Fruit fly (Drosophila melanogaster) whole organism, embryonic: ENCODE measurements around the gene CG11560.

Experiments
- Abd-B ChIP-seq: fragments of 200-800 bp; sonication (Bioruptor generic); optimal IDR thresholded peaks from 2 replicates; lab custom pipeline; 2018; ENCODE audit warnings: missing biosample characterization, mild to moderate bottlenecking, missing genetic modification characterization, moderate library complexity
- Ada2b ChIP-seq: fragments of 200-800 bp; sonication (Bioruptor generic); IDR thresholded peaks from 2 replicates; pipeline ENCODE4 v1.3.6; 2022; ENCODE audit warnings: missing biosample characterization, missing genetic modification characterization
- Atf3 ChIP-seq: fragments of 200-800 bp; sonication (Bioruptor generic); optimal IDR thresholded peaks from 3 replicates; lab custom pipeline; 2016; ENCODE audit warnings: missing biosample characterization, missing genetic modification characterization
- CG10274 ChIP-seq: fragments of 200-800 bp; sonication (Bioruptor generic); optimal IDR thresholded peaks from 3 replicates; lab custom pipeline; 2017; ENCODE audit warnings: missing biosample characterization, mild to moderate bottlenecking, missing genetic modification characterization
- CG10431 ChIP-seq: fragments of 200-800 bp; sonication (Bioruptor generic); optimal IDR thresholded peaks from 3 replicates; lab custom pipeline; 2018; ENCODE audit warnings: missing biosample characterization, mild to moderate bottlenecking, missing genetic modification characterization
- CG10979 ChIP-seq: fragments of 200-800 bp; sonication (Bioruptor generic); optimal IDR thresholded peaks from 2 replicates; lab custom pipeline; 2018; ENCODE audit warnings: missing biosample characterization, mild to moderate bottlenecking, missing genetic modification characterization, moderate library complexity
- CG11398 ChIP-seq: fragments of 200-800 bp; sonication (Bioruptor generic); optimal IDR thresholded peaks from 2 replicates; lab custom pipeline; 2016; ENCODE audit warnings: missing biosample characterization, missing genetic modification characterization
- CG12104 ChIP-seq: fragments of 200-800 bp; sonication (Bioruptor generic); optimal IDR thresholded peaks from 3 replicates; lab custom pipeline; 2016; ENCODE audit warnings: missing biosample characterization, missing genetic modification characterization
- CG12659 ChIP-seq: fragments of 200-800 bp; sonication (Bioruptor generic); optimal IDR thresholded peaks from 3 replicates; lab custom pipeline; 2017; ENCODE audit warnings: mild to moderate bottlenecking, missing biosample characterization, missing genetic modification reagents, missing genetic modification characterization
- CG1647 ChIP-seq: fragments of 200-800 bp; sonication (Bioruptor generic); optimal IDR thresholded peaks from 3 replicates; lab custom pipeline; 2016; ENCODE audit warnings: missing biosample characterization, missing genetic modification characterization
- CG17328 ChIP-seq: fragments of 200-800 bp; sonication (Bioruptor generic); IDR thresholded peaks from 2 replicates; pipeline ENCODE4 v1.3.6; 2022; ENCODE audit warnings: missing biosample characterization, missing genetic modification characterization
- CG17359 ChIP-seq: fragments of 200-800 bp; sonication (Bioruptor generic); optimal IDR thresholded peaks from 3 replicates; lab custom pipeline; 2018; ENCODE audit warnings: missing biosample characterization, mild to moderate bottlenecking, missing genetic modification characterization, moderate library complexity
- CG1792 ChIP-seq: fragments of 200-800 bp; sonication (Bioruptor generic); optimal IDR thresholded peaks from 2 replicates; lab custom pipeline; 2016; ENCODE audit warnings: missing biosample characterization, missing genetic modification characterization
- CG18599 ChIP-seq: fragments of 200-800 bp; sonication (Bioruptor generic); optimal IDR thresholded peaks from 3 replicates; lab custom pipeline; 2017; ENCODE audit warnings: missing biosample characterization, missing genetic modification characterization, mild to moderate bottlenecking, moderate library complexity, missing genetic modification reagents
- CG18764 ChIP-seq: fragments of 200-800 bp; sonication (Bioruptor generic); optimal IDR thresholded peaks from 3 replicates; lab custom pipeline; 2016; ENCODE audit warnings: missing biosample characterization, missing genetic modification characterization
- CG34376 ChIP-seq: fragments of 200-800 bp; sonication (Bioruptor generic); optimal IDR thresholded peaks from 2 replicates; lab custom pipeline; 2018; ENCODE audit warnings: missing biosample characterization, mild to moderate bottlenecking, missing genetic modification characterization
- CG34422 ChIP-seq: fragments of 200-800 bp; sonication (Bioruptor generic); IDR thresholded peaks from 3 replicates; pipeline ENCODE4 v1.3.6; 2022; ENCODE audit warnings: missing biosample characterization, missing genetic modification characterization
- CG7556 ChIP-seq: fragments of 200-800 bp; sonication (Bioruptor generic); optimal IDR thresholded peaks from 2 replicates; lab custom pipeline; 2017; ENCODE audit warnings: missing biosample characterization, mild to moderate bottlenecking, missing genetic modification characterization
- Chrac-16 ChIP-seq: fragments of 200-800 bp; sonication (Bioruptor generic); optimal IDR thresholded peaks from 3 replicates; lab custom pipeline; 2016; ENCODE audit warnings: missing biosample characterization, missing genetic modification characterization
- D19A ChIP-seq: fragments of 200-800 bp; optimal IDR thresholded peaks from 3 replicates; lab custom pipeline; 2019; ENCODE audit warnings: missing biosample characterization, mild to moderate bottlenecking, missing genetic modification characterization, moderate library complexity
- Deaf1 ChIP-seq: fragments of 200-800 bp; optimal IDR thresholded peaks from 3 replicates; lab custom pipeline; 2019; ENCODE audit warnings: missing biosample characterization, mild to moderate bottlenecking, missing genetic modification characterization, moderate library complexity
- Elba2 ChIP-seq: fragments of 200-800 bp; sonication (Bioruptor generic); optimal IDR thresholded peaks from 3 replicates; lab custom pipeline; 2016; ENCODE audit warnings: missing biosample characterization, missing genetic modification characterization
- Ets97D ChIP-seq: fragments of 200-800 bp; sonication (Bioruptor generic); optimal IDR thresholded peaks from 3 replicates; lab custom pipeline; 2016; ENCODE audit warnings: missing biosample characterization, missing genetic modification characterization
- Gug ChIP-seq: fragments of 200-800 bp; sonication (Bioruptor generic); IDR thresholded peaks from 4 replicates; pipeline ENCODE4 v1.3.6; 2022; ENCODE audit warnings: missing biosample characterization, missing genetic modification characterization
- H15 ChIP-seq: fragments of 200-800 bp; sonication (Bioruptor generic); IDR thresholded peaks from 3 replicates; pipeline ENCODE4 v1.3.6; 2022; ENCODE audit warnings: missing biosample characterization, missing genetic modification characterization
- HLH54F ChIP-seq: fragments of 200-800 bp; sonication (Bioruptor generic); optimal IDR thresholded peaks from 3 replicates; lab custom pipeline; 2016; ENCODE audit warnings: missing biosample characterization, missing genetic modification characterization
- Hr3 ChIP-seq: fragments of 200-800 bp; sonication (Bioruptor generic); optimal IDR thresholded peaks from 3 replicates; lab custom pipeline; 2016; ENCODE audit warnings: missing biosample characterization, missing genetic modification characterization
- Kr ChIP-seq: fragments of 200-800 bp; sonication (Bioruptor generic); optimal IDR thresholded peaks from 2 replicates; lab custom pipeline; 2017; ENCODE audit warnings: missing biosample characterization, mild to moderate bottlenecking, missing genetic modification characterization
- Lim3 ChIP-seq: fragments of 200-800 bp; sonication (Bioruptor generic); IDR thresholded peaks from 2 replicates; pipeline ENCODE4 v1.3.6; 2022; ENCODE audit warnings: missing biosample characterization, missing genetic modification characterization
- NK7.1 ChIP-seq: fragments of 200-800 bp; sonication (Bioruptor generic); optimal IDR thresholded peaks from 3 replicates; lab custom pipeline; 2016; ENCODE audit warnings: missing biosample characterization, missing genetic modification characterization
- Optix ChIP-seq: fragments of 200-800 bp; sonication (Bioruptor generic); IDR thresholded peaks from 3 replicates; pipeline ENCODE4 v1.3.6; 2022; ENCODE audit warnings: missing biosample characterization, missing genetic modification characterization
- Scr ChIP-seq: fragments of 200-800 bp; sonication (Bioruptor generic); IDR thresholded peaks from 2 replicates; pipeline ENCODE4 v1.3.6; 2022; ENCODE audit warnings: missing biosample characterization, missing genetic modification characterization; ENCODE audit not compliant: partially characterized antibody
- Sox100B ChIP-seq: fragments of 200-800 bp; sonication (Bioruptor generic); optimal IDR thresholded peaks from 3 replicates; lab custom pipeline; 2018; ENCODE audit warnings: missing biosample characterization, mild to moderate bottlenecking, missing genetic modification characterization
- Stat92E ChIP-seq, 3 experiments: fragments of >200 bp in 2 of 3; fragments of 200-800 bp in 1 of 3; sonication (Bioruptor generic) in 1 of 3; optimal IDR thresholded peaks; 2 replicates each; lab custom pipeline; 2017 to 2019; ENCODE audit warnings: missing biosample characterization in 3 of 3, missing genetic modification characterization in 3 of 3, mild to moderate bottlenecking in 1 of 3, moderate library complexity in 1 of 3
- Tbp ChIP-seq: fragments of >200 bp; optimal IDR thresholded peaks from 2 replicates; lab custom pipeline; 2018; ENCODE audit warnings: missing biosample characterization, missing genetic modification characterization
- amos ChIP-seq: fragments of 200-800 bp; sonication (Bioruptor generic); IDR thresholded peaks from 2 replicates; pipeline ENCODE4 v1.3.6; 2022; ENCODE audit warnings: missing biosample characterization, missing genetic modification characterization; ENCODE audit not compliant: partially characterized antibody
- dysf ChIP-seq: fragments of 200-800 bp; sonication (Bioruptor generic); IDR thresholded peaks from 3 replicates; pipeline ENCODE4 v1.3.6; 2022; ENCODE audit warnings: missing biosample characterization, missing genetic modification characterization
- gem ChIP-seq: fragments of 200-800 bp; sonication (Bioruptor generic); optimal IDR thresholded peaks from 2 replicates; lab custom pipeline; 2019; ENCODE audit warnings: missing biosample characterization, mild to moderate bottlenecking, missing genetic modification characterization, moderate library complexity
- gro ChIP-seq: fragments of 200-800 bp; sonication (Bioruptor generic); optimal IDR thresholded peaks from 2 replicates; lab custom pipeline; 2016; ENCODE audit warnings: missing biosample characterization, missing genetic modification characterization
- ham ChIP-seq: fragments of 200-800 bp; sonication (Bioruptor generic); IDR thresholded peaks from 2 replicates; pipeline ENCODE4 v1.3.6; 2022; ENCODE audit warnings: missing biosample characterization, missing genetic modification characterization
- lov ChIP-seq, 2 experiments: fragments of 200-800 bp in 1 of 2; fragments of >200 bp in 1 of 2; sonication (Bioruptor generic) in 1 of 2; IDR thresholded peaks in 1 of 2; optimal IDR thresholded peaks in 1 of 2; 2 replicates in 1 of 2; 3 replicates in 1 of 2; pipeline versions ENCODE4 v1.3.6 to Lab custom; 2017 to 2022; ENCODE audit warnings: missing biosample characterization in 1 of 2, missing genetic modification characterization in 1 of 2
- luna ChIP-seq: fragments of 200-800 bp; sonication (Bioruptor generic); optimal IDR thresholded peaks from 2 replicates; lab custom pipeline; 2016; ENCODE audit warnings: missing biosample characterization, missing genetic modification characterization
- pho ChIP-seq: fragments of 200-800 bp; sonication (Bioruptor generic); optimal IDR thresholded peaks from 2 replicates; lab custom pipeline; 2016; ENCODE audit warnings: missing biosample characterization, missing genetic modification characterization
- repo ChIP-seq: fragments of 200-800 bp; sonication (Bioruptor generic); optimal IDR thresholded peaks from 2 replicates; lab custom pipeline; 2016; ENCODE audit warnings: missing biosample characterization, missing genetic modification characterization
- rib ChIP-seq: fragments of 200-800 bp; sonication (Bioruptor generic); IDR thresholded peaks from 2 replicates; pipeline ENCODE4 v1.3.6; 2022; ENCODE audit warnings: missing biosample characterization, missing genetic modification characterization
- sna ChIP-seq: fragments of 200-800 bp; sonication (Bioruptor generic); IDR thresholded peaks from 2 replicates; pipeline ENCODE4 v1.3.6; 2022; ENCODE audit warnings: missing biosample characterization, missing genetic modification characterization; ENCODE audit not compliant: partially characterized antibody
- tup ChIP-seq: fragments of 200-800 bp; sonication (Bioruptor generic); optimal IDR thresholded peaks from 2 replicates; lab custom pipeline; 2016; ENCODE audit warnings: missing biosample characterization, mild to moderate bottlenecking, missing genetic modification characterization, moderate library complexity
- zen ChIP-seq: fragments of 200-800 bp; sonication (Bioruptor generic); optimal IDR thresholded peaks from 3 replicates; lab custom pipeline; 2018; ENCODE audit warnings: missing biosample characterization, mild to moderate bottlenecking, missing genetic modification characterization, moderate library complexity
- zen2 ChIP-seq: fragments of 200-800 bp; sonication (Bioruptor generic); IDR thresholded peaks from 3 replicates; pipeline ENCODE4 v1.3.6; 2022; ENCODE audit warnings: missing biosample characterization, missing genetic modification characterization; ENCODE audit not compliant: partially characterized antibody

Gene CG11560

DNA sequence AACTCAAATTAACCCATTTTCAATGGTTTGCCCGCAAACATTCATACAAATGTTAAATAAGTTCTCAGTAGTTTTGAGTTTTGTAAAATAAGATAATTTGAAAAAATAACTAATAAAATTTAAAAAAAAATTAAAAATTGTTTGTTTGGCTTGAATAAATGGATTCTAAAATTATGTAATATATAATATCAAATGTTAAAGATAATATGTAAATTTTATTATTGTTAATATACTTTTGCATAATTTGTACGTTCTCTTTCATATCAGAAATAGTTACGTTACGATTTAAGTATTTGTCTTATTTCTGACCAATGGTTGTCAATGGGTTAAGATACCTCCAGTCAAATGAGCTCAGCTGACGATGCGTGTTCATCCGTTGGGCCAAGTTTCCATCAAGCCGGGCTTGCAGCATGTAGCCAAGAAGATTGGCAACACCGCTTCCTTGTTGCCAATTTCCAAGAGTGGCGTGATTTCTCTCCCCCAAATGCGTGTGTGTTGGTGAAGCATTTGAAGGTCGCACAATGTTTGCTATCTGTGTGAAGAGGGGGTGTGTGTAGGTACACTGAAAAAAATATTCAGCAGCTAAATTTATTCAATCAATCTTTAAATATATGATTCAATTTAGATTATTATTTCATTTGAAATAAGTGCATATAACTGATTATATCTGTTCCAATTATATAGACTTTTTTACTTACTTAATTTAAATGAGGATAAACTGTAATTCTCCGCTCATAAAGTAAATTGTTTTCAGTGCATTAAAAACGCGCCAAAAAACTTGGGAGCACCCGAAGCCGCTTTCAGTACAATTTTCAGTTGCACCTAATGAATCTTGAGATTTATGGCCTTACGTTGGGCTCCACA is 22.8 kb upstream of the CG11560 start (continued):
- TF ChIP-seq lov (optimal IDR thresholded peaks at IDR 0.05; lab: Kevin White, UChicago), result no peak
- no peak for TF ChIP-seq lov (GFP tag; IDR thresholded peaks at IDR 0.05; lab: Robert Waterston, UW)
- no peak for TF ChIP-seq gro
- TF ChIP-seq Lim3, result no peak
- TF ChIP-seq CG11398 (GFP tag; lab: Kevin White, UChicago), result no peak
- TF ChIP-seq zen2 (GFP tag; lab: Robert Waterston, UW), result no peak
- no peak for TF ChIP-seq CG12104 (GFP tag; lab: Kevin White, UChicago)
- TF ChIP-seq CG7556, result no peak
- TF ChIP-seq Deaf1 (tag; lab: Kevin White, UChicago), result no peak
- peak; percentile 42; the same call in 1 of the 2 replicates for TF ChIP-seq CG17328 (GFP tag; lab: Robert Waterston, UW)
- TF ChIP-seq tup (GFP tag; lab: Kevin White, UChicago), result no peak
- TF ChIP-seq CG1792 (GFP tag; lab: Kevin White, UChicago), result no peak
- TF ChIP-seq Scr (GFP tag; lab: Robert Waterston, UW), result no peak
- no peak for TF ChIP-seq CG12659 (GFP tag; lab: Kevin White, UChicago)
- peak; percentile 45 for TF ChIP-seq CG10979 (tag; lab: Kevin White, UChicago)
- TF ChIP-seq D19A (tag; lab: Kevin White, UChicago), result no peak
- TF ChIP-seq ham, result no peak
- peak; percentile 15 for TF ChIP-seq Hr3
- TF ChIP-seq CG18599 (GFP tag; lab: Kevin White, UChicago), result no peak
- no peak for TF ChIP-seq Sox100B (GFP tag; lab: Kevin White, UChicago)
- no peak for TF ChIP-seq NK7.1 (GFP tag; lab: Kevin White, UChicago)
- peak; percentile 60 for TF ChIP-seq gem (tag; lab: Kevin White, UChicago)
- peak; percentile 45 for TF ChIP-seq zen (tag; lab: Kevin White, UChicago)
- no peak for TF ChIP-seq Ada2b (GFP tag; lab: Robert Waterston, UW)
- TF ChIP-seq Atf3 (GFP tag; lab: Kevin White, UChicago), result no peak
- TF ChIP-seq CG34376, result no peak
- TF ChIP-seq CG18764 (GFP tag; lab: Kevin White, UChicago), result no peak
- no peak for TF ChIP-seq HLH54F (GFP tag; lab: Kevin White, UChicago)
- no peak for TF ChIP-seq Ets97D
- no peak for TF ChIP-seq CG34422 (GFP tag; lab: Robert Waterston, UW)
- TF ChIP-seq dysf (GFP tag; lab: Robert Waterston, UW), result 0 out of 3 replicates have a peak, but pooled peaks have one; percentile 44
- no peak for TF ChIP-seq CG1647
- no peak for TF ChIP-seq Stat92E (GFP tag; optimal IDR thresholded peaks at IDR 0.05; lab: Kevin White, UChicago)
- TF ChIP-seq pho, result no peak
- no peak for TF ChIP-seq Abd-B (GFP tag; lab: Kevin White, UChicago)
- TF ChIP-seq luna (GFP tag; lab: Kevin White, UChicago), result no peak
- no peak for TF ChIP-seq Gug (GFP tag; lab: Robert Waterston, UW)
- no peak for TF ChIP-seq CG10274 (GFP tag; lab: Kevin White, UChicago)
- TF ChIP-seq rib (GFP tag; lab: Robert Waterston, UW), result no peak
- no peak for TF ChIP-seq Chrac-16 (GFP tag; lab: Kevin White, UChicago)
- no peak for TF ChIP-seq Tbp
- no peak for TF ChIP-seq Optix (GFP tag; lab: Robert Waterston, UW)
- TF ChIP-seq CG10431 (GFP tag; lab: Kevin White, UChicago), result no peak
- TF ChIP-seq repo (GFP tag; lab: Kevin White, UChicago), result no peak
- TF ChIP-seq H15 (GFP tag; lab: Robert Waterston, UW), result no peak
- no peak for TF ChIP-seq Kr (GFP tag; lab: Kevin White, UChicago)
- TF ChIP-seq sna (GFP tag; lab: Robert Waterston, UW), result no peak
- TF ChIP-seq CG17359 (tag; lab: Kevin White, UChicago), result peak; percentile 27
- no peak for TF ChIP-seq Elba2 (GFP tag; lab: Kevin White, UChicago)
- TF ChIP-seq amos (GFP tag; lab: Robert Waterston, UW), result no peak
